Fruit fly (Drosophila melanogaster) whole organism, embryonic: ENCODE data around the gene mRpS9.

ENCODE experiments used
- C15 ChIP-seq: fragments of 200-800 bp; sonication (Bioruptor generic); IDR thresholded peaks from 3 replicates; pipeline ENCODE4 v1.3.6; 2022; ENCODE audit warnings: missing biosample characterization, missing genetic modification characterization
- CG10209 ChIP-seq: fragments of 200-800 bp; sonication (Bioruptor generic); optimal IDR thresholded peaks from 3 replicates; lab custom pipeline; 2017; ENCODE audit warnings: missing biosample characterization, mild to moderate bottlenecking, missing genetic modification characterization, missing genetic modification reagents
- CG10462 ChIP-seq: fragments of 200-800 bp; sonication (Bioruptor generic); optimal IDR thresholded peaks from 2 replicates; lab custom pipeline; 2016; ENCODE audit warnings: missing biosample characterization, missing genetic modification characterization
- CG11085 ChIP-seq: fragments of 200-800 bp; sonication (Bioruptor generic); IDR thresholded peaks from 2 replicates; pipeline ENCODE4 v1.3.6; 2022; ENCODE audit warnings: missing biosample characterization, missing genetic modification characterization
- CG12659 ChIP-seq: fragments of 200-800 bp; sonication (Bioruptor generic); optimal IDR thresholded peaks from 3 replicates; lab custom pipeline; 2017; ENCODE audit warnings: mild to moderate bottlenecking, missing biosample characterization, missing genetic modification reagents, missing genetic modification characterization
- CG12942 ChIP-seq: fragments of 200-800 bp; sonication (Bioruptor generic); optimal IDR thresholded peaks from 3 replicates; lab custom pipeline; 2016; ENCODE audit warnings: missing biosample characterization, missing genetic modification characterization
- CG17359 ChIP-seq: fragments of 200-800 bp; sonication (Bioruptor generic); optimal IDR thresholded peaks from 3 replicates; lab custom pipeline; 2018; ENCODE audit warnings: missing biosample characterization, mild to moderate bottlenecking, missing genetic modification characterization, moderate library complexity
- CG2116 ChIP-seq: fragments of 200-800 bp; sonication (Bioruptor generic); optimal IDR thresholded peaks from 3 replicates; lab custom pipeline; 2018; ENCODE audit warnings: missing biosample characterization, mild to moderate bottlenecking, missing genetic modification characterization
- CG3065 ChIP-seq: fragments of 200-800 bp; sonication (Bioruptor generic); optimal IDR thresholded peaks from 2 replicates; lab custom pipeline; 2016; ENCODE audit warnings: missing biosample characterization, missing genetic modification characterization
- CG3995 ChIP-seq: fragments of 200-800 bp; sonication (Bioruptor generic); optimal IDR thresholded peaks from 3 replicates; lab custom pipeline; 2016; ENCODE audit warnings: missing biosample characterization, missing genetic modification characterization
- CG4617 ChIP-seq: fragments of 200-800 bp; sonication (Bioruptor generic); optimal IDR thresholded peaks from 3 replicates; lab custom pipeline; 2016; ENCODE audit warnings: missing biosample characterization, missing genetic modification characterization, borderline replicate concordance
- CG4707 ChIP-seq: fragments of 200-800 bp; sonication (Bioruptor generic); optimal IDR thresholded peaks from 2 replicates; lab custom pipeline; 2018; ENCODE audit warnings: missing biosample characterization, mild to moderate bottlenecking, missing genetic modification characterization, moderate library complexity
- CG6175 ChIP-seq: fragments of 200-800 bp; sonication (Bioruptor generic); IDR thresholded peaks from 3 replicates; pipeline ENCODE4 v1.3.6; 2022; ENCODE audit warnings: missing biosample characterization, missing genetic modification characterization
- CG6272 ChIP-seq: fragments of 200-800 bp; sonication (Bioruptor generic); IDR thresholded peaks from 2 replicates; pipeline ENCODE4 v1.3.6; 2022; ENCODE audit warnings: missing biosample characterization, missing genetic modification characterization
- CG6791 ChIP-seq: fragments of 200-800 bp; sonication (Bioruptor generic); IDR thresholded peaks from 3 replicates; pipeline ENCODE4 v1.3.6; 2022; ENCODE audit warnings: missing biosample characterization, missing genetic modification characterization; ENCODE audit not compliant: partially characterized antibody
- CG7839 ChIP-seq: fragments of 200-800 bp; sonication (Bioruptor generic); optimal IDR thresholded peaks from 3 replicates; lab custom pipeline; 2018; ENCODE audit warnings: missing biosample characterization, mild to moderate bottlenecking, missing genetic modification characterization, moderate library complexity
- CG9817 ChIP-seq: fragments of 200-800 bp; sonication (Bioruptor generic); optimal IDR thresholded peaks from 2 replicates; lab custom pipeline; 2018; ENCODE audit warnings: missing biosample characterization, mild to moderate bottlenecking, missing genetic modification characterization, moderate library complexity
- CG9876 ChIP-seq: fragments of 200-800 bp; sonication (Bioruptor generic); optimal IDR thresholded peaks from 2 replicates; lab custom pipeline; 2016; ENCODE audit warnings: missing biosample characterization, missing genetic modification characterization
- CHES-1-like ChIP-seq: fragments of 200-800 bp; sonication (Bioruptor generic); optimal IDR thresholded peaks from 2 replicates; lab custom pipeline; 2016; ENCODE audit warnings: missing biosample characterization, missing genetic modification characterization
- ERR ChIP-seq: fragments of 200-800 bp; sonication (Bioruptor generic); optimal IDR thresholded peaks from 2 replicates; lab custom pipeline; 2016; ENCODE audit warnings: missing biosample characterization, missing genetic modification characterization
- HmgZ ChIP-seq: fragments of 200-800 bp; sonication (Bioruptor generic); optimal IDR thresholded peaks from 2 replicates; lab custom pipeline; 2018; ENCODE audit warnings: missing biosample characterization, mild to moderate bottlenecking, missing genetic modification characterization
- Hsf ChIP-seq: fragments of 200-800 bp; sonication (Bioruptor generic); optimal IDR thresholded peaks from 3 replicates; lab custom pipeline; 2016; ENCODE audit warnings: missing biosample characterization, missing genetic modification characterization
- Med ChIP-seq: fragments of 200-800 bp; sonication (Bioruptor generic); peaks from one replicate; lab custom pipeline; 2016; ENCODE audit warnings: missing biosample characterization, missing genetic modification characterization, mild to moderate bottlenecking, inconsistent platforms, moderate library complexity
- NC2β ChIP-seq: fragments of 200-800 bp; sonication (Bioruptor generic); optimal IDR thresholded peaks from 2 replicates; lab custom pipeline; 2016; ENCODE audit warnings: missing biosample characterization, missing genetic modification characterization
- Neu2 ChIP-seq: fragments of 200-800 bp; sonication (Bioruptor generic); optimal IDR thresholded peaks from 3 replicates; lab custom pipeline; 2016; ENCODE audit warnings: missing biosample characterization, missing genetic modification characterization, borderline replicate concordance
- Nf-YA ChIP-seq: fragments of 200-800 bp; sonication (Bioruptor generic); IDR thresholded peaks from 2 replicates; pipeline ENCODE4 v1.3.6; 2022; ENCODE audit warnings: missing biosample characterization, missing genetic modification characterization
- NfI ChIP-seq: fragments of 200-800 bp; sonication (Bioruptor generic); optimal IDR thresholded peaks from 3 replicates; lab custom pipeline; 2018; ENCODE audit warnings: missing biosample characterization, mild to moderate bottlenecking, missing genetic modification characterization, moderate library complexity
- PHDP ChIP-seq: fragments of 200-800 bp; sonication (Bioruptor generic); optimal IDR thresholded peaks from 3 replicates; lab custom pipeline; 2018; ENCODE audit warnings: missing biosample characterization, mild to moderate bottlenecking, missing genetic modification characterization, moderate library complexity
- Ravus ChIP-seq: fragments of 200-800 bp; sonication (Bioruptor generic); IDR thresholded peaks from 2 replicates; pipeline ENCODE4 v1.3.6; 2022; ENCODE audit warnings: missing biosample characterization, missing genetic modification characterization
- Side ChIP-seq: fragments of 200-800 bp; sonication (Bioruptor generic); optimal IDR thresholded peaks from 2 replicates; lab custom pipeline; 2016; ENCODE audit warnings: missing biosample characterization, missing genetic modification characterization
- al ChIP-seq: fragments of 200-800 bp; sonication (Bioruptor generic); IDR thresholded peaks from 2 replicates; pipeline ENCODE4 v1.3.6; 2022; ENCODE audit warnings: missing biosample characterization, missing genetic modification characterization
- aop ChIP-seq: fragments of 200-800 bp; sonication (Bioruptor generic); IDR thresholded peaks from 2 replicates; pipeline ENCODE4 v1.3.6; 2022; ENCODE audit warnings: missing biosample characterization, missing genetic modification characterization
- danr ChIP-seq: fragments of 200-800 bp; sonication (Bioruptor generic); IDR thresholded peaks from 2 replicates; pipeline ENCODE4 v1.3.6; 2022; ENCODE audit warnings: missing biosample characterization, missing genetic modification characterization
- dpn ChIP-seq, 2 experiments: fragments of 200-800 bp; sonication (Bioruptor generic); optimal IDR thresholded peaks; 3 replicates each; lab custom pipeline; 2016; ENCODE audit warnings: missing biosample characterization in 2 of 2, missing genetic modification characterization in 2 of 2
- fd3F ChIP-seq: fragments of 200-800 bp; sonication (Bioruptor generic); optimal IDR thresholded peaks from 2 replicates; lab custom pipeline; 2018; ENCODE audit warnings: missing biosample characterization, mild to moderate bottlenecking, missing genetic modification characterization, moderate library complexity
- fru ChIP-seq: fragments of >200 bp; optimal IDR thresholded peaks from 2 replicates; lab custom pipeline; 2017
- fu2 ChIP-seq: fragments of 200-800 bp; sonication (Bioruptor generic); optimal IDR thresholded peaks from 2 replicates; lab custom pipeline; 2016; ENCODE audit warnings: missing biosample characterization, missing genetic modification characterization
- ham ChIP-seq: fragments of 200-800 bp; sonication (Bioruptor generic); IDR thresholded peaks from 2 replicates; pipeline ENCODE4 v1.3.6; 2022; ENCODE audit warnings: missing biosample characterization, missing genetic modification characterization
- kah ChIP-seq: fragments of 200-800 bp; sonication (Bioruptor generic); optimal IDR thresholded peaks from 2 replicates; lab custom pipeline; 2018; ENCODE audit warnings: missing biosample characterization, mild to moderate bottlenecking, missing genetic modification characterization
- kay ChIP-seq: fragments of 200-800 bp; sonication (Bioruptor generic); optimal IDR thresholded peaks from 2 replicates; lab custom pipeline; 2016; ENCODE audit warnings: missing biosample characterization, missing genetic modification characterization
- kni ChIP-seq: fragments of 200-800 bp; sonication (Bioruptor generic); optimal IDR thresholded peaks from 3 replicates; lab custom pipeline; 2017; ENCODE audit warnings: mild to moderate bottlenecking, missing biosample characterization, missing genetic modification reagents, missing genetic modification characterization
- lab ChIP-seq: fragments of 200-800 bp; sonication (Bioruptor generic); optimal IDR thresholded peaks from 3 replicates; lab custom pipeline; 2017; ENCODE audit warnings: missing biosample characterization, missing genetic modification characterization, mild to moderate bottlenecking, moderate library complexity, missing genetic modification reagents
- mirr ChIP-seq: fragments of 200-800 bp; sonication (Bioruptor generic); optimal IDR thresholded peaks from 3 replicates; lab custom pipeline; 2018; ENCODE audit warnings: missing biosample characterization, mild to moderate bottlenecking, missing genetic modification characterization
- odd ChIP-seq: fragments of 200-800 bp; sonication (Bioruptor generic); optimal IDR thresholded peaks from 2 replicates; lab custom pipeline; 2017; ENCODE audit warnings: missing biosample characterization, mild to moderate bottlenecking, missing genetic modification characterization
- pan ChIP-seq, 4 experiments: fragments of >200 bp in 3 of 4; fragments of 200-800 bp in 1 of 4; sonication (Bioruptor generic) in 1 of 4; optimal IDR thresholded peaks in 3 of 4; IDR thresholded peaks in 1 of 4; 2 replicates each; pipeline versions ENCODE4 v1.3.6 to Lab custom; 2017 to 2022; ENCODE audit warnings: missing biosample characterization in 2 of 4, missing genetic modification characterization in 2 of 4, mixed read lengths in 1 of 4
- prd ChIP-seq, 3 experiments: fragments of >200 bp in 2 of 3; fragments of 200-800 bp in 1 of 3; sonication (Bioruptor generic) in 1 of 3; optimal IDR thresholded peaks in 2 of 3; IDR thresholded peaks in 1 of 3; 2 replicates in 2 of 3; 3 replicates in 1 of 3; pipeline versions ENCODE4 v1.3.6 to Lab custom; 2017 to 2022; ENCODE audit warnings: missing biosample characterization in 1 of 3, missing genetic modification characterization in 1 of 3
- psq ChIP-seq: fragments of 200-800 bp; sonication (Bioruptor generic); optimal IDR thresholded peaks from 2 replicates; lab custom pipeline; 2017; ENCODE audit warnings: missing biosample characterization, missing genetic modification characterization
- sens-2 ChIP-seq: fragments of 200-800 bp; sonication (Bioruptor generic); IDR thresholded peaks from 2 replicates; pipeline ENCODE4 v1.3.6; 2022; ENCODE audit warnings: missing biosample characterization, missing genetic modification characterization
- sim ChIP-seq: fragments of 200-800 bp; sonication (Bioruptor generic); IDR thresholded peaks from 2 replicates; pipeline ENCODE4 v1.3.6; 2022; ENCODE audit warnings: missing biosample characterization, missing genetic modification characterization
- usp ChIP-seq: fragments of >200 bp; optimal IDR thresholded peaks from 2 replicates; lab custom pipeline; 2017; ENCODE audit warnings: missing biosample characterization, missing genetic modification characterization
- wor ChIP-seq: fragments of 200-800 bp; sonication (Bioruptor generic); IDR thresholded peaks from 2 replicates; pipeline ENCODE4 v1.3.6; 2022; ENCODE audit warnings: missing biosample characterization, missing genetic modification characterization

The mRpS9 gene

DNA sequence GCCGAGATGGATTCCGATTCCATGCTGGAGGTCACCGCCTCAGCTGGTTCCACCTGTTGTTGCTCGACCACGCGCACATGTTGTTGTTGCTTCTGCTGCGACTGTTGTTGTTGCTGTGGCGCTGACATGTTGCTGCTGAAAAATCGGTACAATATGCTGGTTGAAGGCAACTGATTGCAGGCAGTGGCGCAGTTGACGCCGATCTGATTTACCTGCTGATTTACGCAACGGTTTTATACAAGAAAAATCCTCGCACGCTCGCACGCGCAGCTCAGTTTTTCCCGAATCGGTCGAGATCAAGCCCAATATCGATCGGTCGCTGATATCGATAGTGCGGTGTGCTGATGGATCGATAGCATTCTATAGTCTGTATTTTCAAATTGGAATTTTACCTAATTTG is 9.0 kb upstream of the mRpS9 start, which contains the start of gene Prat (continued):
- TF ChIP-seq odd (GFP tag; lab: Kevin White, UChicago) (no peak), CG7839 (no peak), CG10462 (no peak), ham (GFP tag; lab: Robert Waterston, UW) (no peak), al (GFP tag; lab: Robert Waterston, UW) (no peak), CG4617 (GFP tag; lab: Kevin White, UChicago) (peak; percentile 63), pan (optimal IDR thresholded peaks at IDR 0.05; lab: Kevin White, UChicago) (no peak), pan (GFP tag; optimal IDR thresholded peaks at IDR 0.05 in 1 of 2, IDR thresholded peaks at IDR 0.05 in 1 of 2) (no peak), CG12942 (no peak), NfI (GFP tag; lab: Kevin White, UChicago) (no peak), CG12659 (GFP tag; lab: Kevin White, UChicago) (peak; percentile 22), CG10209 (GFP tag; lab: Kevin White, UChicago) (no peak), aop (GFP tag; lab: Robert Waterston, UW) (no peak), CG9817 (tag; lab: Kevin White, UChicago) (no peak), Nf-YA (GFP tag; lab: Robert Waterston, UW) (no peak), kah (GFP tag; lab: Kevin White, UChicago) (peak; percentile 97), CG3065 (GFP tag; lab: Kevin White, UChicago) (no peak), CG6272 (GFP tag; lab: Robert Waterston, UW) (no peak), CG2116 (peak; percentile 85), lab (GFP tag; lab: Kevin White, UChicago) (no peak), CG6791 (GFP tag; lab: Robert Waterston, UW) (peak; percentile 76), Neu2 (GFP tag; lab: Kevin White, UChicago) (no peak), CG4707 (GFP tag; lab: Kevin White, UChicago) (no peak), CHES-1-like (GFP tag; lab: Kevin White, UChicago) (no peak), psq (no peak), NC2β (GFP tag; lab: Kevin White, UChicago) (no peak), fru (lab: Kevin White, UChicago) (no peak), wor (GFP tag; lab: Robert Waterston, UW) (no peak), C15 (GFP tag; lab: Robert Waterston, UW) (no peak), CG11085 (GFP tag; lab: Robert Waterston, UW) (no peak), HmgZ (tag; lab: Kevin White, UChicago) (peak; percentile 35), Hsf (GFP tag; lab: Kevin White, UChicago) (no peak), usp (GFP tag; lab: Kevin White, UChicago) (no peak), Ravus (no peak), ERR (GFP tag; lab: Kevin White, UChicago) (no peak), sens-2 (GFP tag; lab: Robert Waterston, UW) (no peak), Med (GFP tag; lab: Kevin White, UChicago) (peak; percentile 66), danr (GFP tag; lab: Robert Waterston, UW) (no peak), PHDP (no peak), fu2 (GFP tag; lab: Kevin White, UChicago) (no peak), fd3F (GFP tag; lab: Kevin White, UChicago) (no peak), mirr (no peak), kay (GFP tag; lab: Kevin White, UChicago) (no peak), CG9876 (GFP tag; lab: Kevin White, UChicago) (no peak), sim (GFP tag; lab: Robert Waterston, UW) (no peak), CG17359 (tag; lab: Kevin White, UChicago) (no peak), dpn (GFP tag; optimal IDR thresholded peaks at IDR 0.05; lab: Kevin White, UChicago) (no peak), Side (no peak), kni (GFP tag; lab: Kevin White, UChicago) (no peak), CG3995 (peak; percentile 41), CG6175 (GFP tag; lab: Robert Waterston, UW) (no peak), prd (optimal IDR thresholded peaks at IDR 0.05; lab: Kevin White, UChicago) (no peak), prd (GFP tag; IDR thresholded peaks at IDR 0.05; lab: Robert Waterston, UW) (no peak)
